Worm (Caenorhabditis elegans): ENCODE data around the gene spk-1.
A peak's percentile ranks its signal among the peaks of the same experiment; 100 is the strongest.
"Not testable (repeated sequence)": the region's sequence is repeated elsewhere in the genome, so short reads cannot be mapped to it uniquely, and the experiment has no call there.

Gene spk-1

ce11 chrIII:9445699-9446098 is 10.7 kb upstream of the spk-1 start:
- TF ChIP-seq tbp1 (GFP tag; optimal IDR thresholded peaks at IDR 0.05) = peak; percentile 26
- TF ChIP-seq snpc-4 (GFP tag; optimal IDR thresholded peaks at IDR 0.05); rpc-1 (optimal IDR thresholded peaks at IDR 0.05): not testable (repeated sequence)
- peak in 2 of 4 experiments; percentile 32 to 70 for TF ChIP-seq snpc-4 (tag; optimal IDR thresholded peaks at IDR 0.05)
- TF ChIP-seq rpc-1 (tag; optimal IDR thresholded peaks at IDR 0.05) = peak; percentile 50

ce11 chrIII:9447634-9448033 is 8.8 kb upstream of the spk-1 start:
- TF ChIP-seq snpc-4 (GFP tag; optimal IDR thresholded peaks at IDR 0.05) = not testable (repeated sequence)
- TF ChIP-seq snpc-4 (tag; optimal IDR thresholded peaks at IDR 0.05) (peak in 2 of 4 experiments; percentile 82 to 88), tbp1 (GFP tag; optimal IDR thresholded peaks at IDR 0.05) (peak; percentile 33), rpc-1 (optimal IDR thresholded peaks at IDR 0.05) (peak; percentile 23), rpc-1 (tag; optimal IDR thresholded peaks at IDR 0.05) (peak; percentile 61)

ce11 chrIII:9449351-9449750 is 7.1 kb upstream of the spk-1 start:
- TF ChIP-seq rpc-1 (optimal IDR thresholded peaks at IDR 0.05) (peak; percentile 32), rpc-1 (tag; optimal IDR thresholded peaks at IDR 0.05) (peak; percentile 64), tbp1 (GFP tag; optimal IDR thresholded peaks at IDR 0.05) (peak; percentile 53), snpc-1.1 (tag; optimal IDR thresholded peaks at IDR 0.05; ENCODE audit: insufficient read depth) (peak; percentile 76), snpc-4 (tag; optimal IDR thresholded peaks at IDR 0.05) (peak in 2 of 4 experiments; percentile 81 to 86)
- TF ChIP-seq snpc-4 (GFP tag; optimal IDR thresholded peaks at IDR 0.05) = not testable (repeated sequence)

- TF ChIP-seq ceh-58 (GFP tag; IDR thresholded peaks at IDR 0.05) = no peak
- no peak for TF ChIP-seq unc-62 (GFP tag; optimal IDR thresholded peaks at IDR 0.05)
- TF ChIP-seq B0261.1 (tag; optimal IDR thresholded peaks at IDR 0.05) = no peak
- TF ChIP-seq B0035.1 (tag; optimal IDR thresholded peaks at IDR 0.05) = no peak
- no peak for TF ChIP-seq sdz-38 (tag; optimal IDR thresholded peaks at IDR 0.05)
- TF ChIP-seq ceh-79 (tag; optimal IDR thresholded peaks at IDR 0.05) = no peak
- no peak for TF ChIP-seq atf-7 (tag; optimal IDR thresholded peaks at IDR 0.05)
- no peak for TF ChIP-seq ekl-4 (GFP tag; IDR thresholded peaks at IDR 0.05)
- no peak for TF ChIP-seq akir-1 (GFP tag; optimal IDR thresholded peaks at IDR 0.05)
- TF ChIP-seq ztf-25 (GFP tag; IDR thresholded peaks at IDR 0.05) = no peak
- TF ChIP-seq ccch-3 (GFP tag; optimal IDR thresholded peaks at IDR 0.05) = no peak
- TF ChIP-seq F23B12.7 (tag; optimal IDR thresholded peaks at IDR 0.05; ENCODE audit: insufficient read depth) = no peak
Measured at ce11 chrIII:9449831-9450230, 6.6 kb upstream of the spk-1 start, which contains the start of gene F54C8.6. TSS of gene F54C8.6 (minus strand) at chrIII:9449931.

- TF ChIP-seq gei-17 (GFP tag; optimal IDR thresholded peaks at IDR 0.05) (no peak), F49E8.2 (tag; optimal IDR thresholded peaks at IDR 0.05; ENCODE audit: insufficient read depth) (no peak), hsf-1 (GFP tag; IDR thresholded peaks at IDR 0.05) (no peak), F37B4.10 (GFP tag; IDR thresholded peaks at IDR 0.05) (no peak), nhr-179 (tag; optimal IDR thresholded peaks at IDR 0.05) (no peak), lsl-1 (GFP tag; optimal IDR thresholded peaks at IDR 0.05) (no peak), ama-1 (optimal IDR thresholded peaks at IDR 0.05) (no peak), ama-1 (GFP tag; optimal IDR thresholded peaks at IDR 0.05) (no peak), B0035.1 (tag; optimal IDR thresholded peaks at IDR 0.05) (no peak), nfya-2 (GFP tag; IDR thresholded peaks at IDR 0.05) (no peak), K12H6.12 (tag; optimal IDR thresholded peaks at IDR 0.05) (no peak), tbp1 (GFP tag; optimal IDR thresholded peaks at IDR 0.05) (no peak), madf-3 (GFP tag; IDR thresholded peaks at IDR 0.05) (no peak), let-526 (GFP tag; IDR thresholded peaks at IDR 0.05) (no peak), attf-3 (GFP tag; conservative IDR thresholded peaks at IDR 0.05) (no peak), lir-1 (GFP tag; conservative IDR thresholded peaks at IDR 0.05) (no peak)
Measured at ce11 chrIII:9450933-9451332, 5.5 kb upstream of the spk-1 start.
